Worm (Caenorhabditis elegans) whole organism, L4 larva: ENCODE data around the gene Y54G11A.4.

Experiments
- F37D6.2 ChIP-seq: sonication (generic microtip); optimal IDR thresholded peaks from 2 replicates; lab custom pipeline; 2016; ENCODE audit warnings: mild to moderate bottlenecking, missing genetic modification characterization, missing compliant biosample characterization
- F44E2.7 ChIP-seq: fragments of 200-800 bp; sonication (Bioruptor generic); IDR thresholded peaks from 2 replicates; pipeline ENCODE4 v2.1.2; 2022; ENCODE audit warnings: missing genetic modification characterization, missing compliant biosample characterization
- F49E8.2 ChIP-seq: sonication (generic microtip); optimal IDR thresholded peaks from 2 replicates; lab custom pipeline; 2016; ENCODE audit warnings: missing compliant biosample characterization, mild to moderate bottlenecking, missing genetic modification characterization, borderline replicate concordance
- Y48G9A.11 ChIP-seq: fragments of 200-800 bp; sonication (Bioruptor generic); IDR thresholded peaks from 2 replicates; pipeline ENCODE4 v1.3.6; 2022; ENCODE audit warnings: missing genetic modification reagents, missing genetic modification characterization, missing compliant biosample characterization
- ZK546.5 ChIP-seq, 2 experiments: sonication (generic microtip); optimal IDR thresholded peaks; 2 replicates each; lab custom pipeline; 2017; ENCODE audit warnings: missing biosample characterization in 2 of 2, missing genetic modification characterization in 2 of 2
- aha-1 ChIP-seq: fragments of 150-350 bp; peaks from one replicate; lab custom pipeline; 2014; ENCODE audit warnings: missing biosample characterization, missing genetic modification characterization
- ama-1 ChIP-seq: fragments of 150-350 bp; optimal IDR thresholded peaks from 2 replicates; lab custom pipeline; 2014; ENCODE audit warnings: inconsistent platforms, mixed read lengths
- arid-1 ChIP-seq: fragments of 200-800 bp; sonication (Bioruptor generic); conservative IDR thresholded peaks from 2 replicates; pipeline ENCODE4 v1.3.6; 2022; ENCODE audit warnings: missing genetic modification reagents, missing genetic modification characterization, missing compliant biosample characterization
- ceh-28 ChIP-seq: fragments of 150-350 bp; optimal IDR thresholded peaks from 2 replicates; lab custom pipeline; 2014; ENCODE audit warnings: missing biosample characterization, missing genetic modification reagents, missing genetic modification characterization
- ceh-32 ChIP-seq: sonication (generic microtip); optimal IDR thresholded peaks from 2 replicates; lab custom pipeline; 2016; ENCODE audit warnings: mild to moderate bottlenecking, missing genetic modification characterization, missing compliant biosample characterization; ENCODE audit not compliant: poor library complexity
- ceh-44 ChIP-seq: fragments of 200-800 bp; sonication (Bioruptor generic); IDR thresholded peaks from 2 replicates; pipeline ENCODE4 v1.3.6; 2022; ENCODE audit warnings: missing genetic modification reagents, missing genetic modification characterization, missing compliant biosample characterization
- ctbp-1 ChIP-seq: fragments of 200-800 bp; sonication (Bioruptor generic); IDR thresholded peaks from 2 replicates; pipeline ENCODE4 v1.3.6; 2022; ENCODE audit warnings: missing genetic modification reagents, missing genetic modification characterization, missing compliant biosample characterization
- dmd-8 ChIP-seq: fragments of 200-800 bp; sonication (Bioruptor generic); IDR thresholded peaks from 2 replicates; pipeline ENCODE4 v1.3.6; 2022; ENCODE audit warnings: missing genetic modification characterization, missing compliant biosample characterization
- dmd-9 ChIP-seq: fragments of 200-800 bp; sonication (Bioruptor generic); IDR thresholded peaks from 2 replicates; pipeline ENCODE4 v1.3.6; 2022; ENCODE audit warnings: missing genetic modification reagents, missing genetic modification characterization, missing compliant biosample characterization
- duxl-1 ChIP-seq: sonication (generic microtip); optimal IDR thresholded peaks from 2 replicates; lab custom pipeline; 2016; ENCODE audit warnings: mild to moderate bottlenecking, missing genetic modification characterization, moderate library complexity, missing compliant biosample characterization; ENCODE audit not compliant: poor library complexity
- dve-1 ChIP-seq: sonication (generic microtip); optimal IDR thresholded peaks from 2 replicates; lab custom pipeline; 2017; ENCODE audit warnings: antibody characterized with exemption, mild to moderate bottlenecking, missing genetic modification characterization, missing compliant biosample characterization; ENCODE audit not compliant: insufficient read depth
- egl-27 ChIP-seq: sonication (generic microtip); optimal IDR thresholded peaks from 3 replicates; lab custom pipeline; 2017; ENCODE audit warnings: missing biosample characterization, missing genetic modification reagents, missing genetic modification characterization
- egl-43 ChIP-seq: fragments of 200-800 bp; sonication (Bioruptor generic); IDR thresholded peaks from 2 replicates; pipeline ENCODE4 v1.3.6; 2022; ENCODE audit warnings: missing genetic modification reagents, missing genetic modification characterization, missing compliant biosample characterization
- fkh-10 ChIP-seq: fragments of 150-350 bp; optimal IDR thresholded peaks from 2 replicates; lab custom pipeline; 2014; ENCODE audit warnings: missing biosample characterization, missing genetic modification reagents, missing genetic modification characterization
- gei-8 ChIP-seq: fragments of 200-800 bp; sonication (Bioruptor generic); optimal IDR thresholded peaks from 2 replicates; lab custom pipeline; 2018; ENCODE audit warnings: mild to moderate bottlenecking, missing genetic modification characterization, missing compliant biosample characterization
- hlh-11 ChIP-seq: fragments of 200-800 bp; sonication (Bioruptor generic); optimal IDR thresholded peaks from 2 replicates; lab custom pipeline; 2018; ENCODE audit warnings: mild to moderate bottlenecking, missing genetic modification characterization, missing compliant biosample characterization
- hlh-30 ChIP-seq: sonication (generic microtip); optimal IDR thresholded peaks from 2 replicates; lab custom pipeline; 2017; ENCODE audit warnings: antibody characterized with exemption, mild to moderate bottlenecking, missing genetic modification characterization, missing compliant biosample characterization; ENCODE audit not compliant: insufficient read depth
- jun-1 ChIP-seq: fragments of 150-350 bp; optimal IDR thresholded peaks from 2 replicates; lab custom pipeline; 2014; ENCODE audit warnings: missing biosample characterization, missing genetic modification reagents, missing genetic modification characterization
- lin-29 ChIP-seq: fragments of 200-800 bp; sonication (Bioruptor generic); IDR thresholded peaks from 2 replicates; pipeline ENCODE4 v1.3.6; 2022; ENCODE audit warnings: missing genetic modification reagents, missing genetic modification characterization, missing compliant biosample characterization
- lin-38 ChIP-seq: fragments of 200-800 bp; sonication (Bioruptor generic); IDR thresholded peaks from 2 replicates; pipeline ENCODE4 v1.3.6; 2022; ENCODE audit warnings: missing genetic modification reagents, missing genetic modification characterization, missing compliant biosample characterization
- lsy-2 ChIP-seq, 2 experiments: fragments of 150-350 bp in 1 of 2; sonication (generic microtip) in 1 of 2; optimal IDR thresholded peaks; 2 replicates each; lab custom pipeline; 2014 to 2017; ENCODE audit warnings: missing biosample characterization in 2 of 2, missing genetic modification characterization in 2 of 2
- madf-9 ChIP-seq: fragments of 200-800 bp; sonication (Bioruptor generic); conservative IDR thresholded peaks from 2 replicates; pipeline ENCODE4 v1.3.6; 2022; ENCODE audit warnings: missing genetic modification reagents, missing genetic modification characterization, missing compliant biosample characterization
- nhr-10 ChIP-seq: fragments of 150-350 bp; optimal IDR thresholded peaks from 2 replicates; lab custom pipeline; 2014; ENCODE audit warnings: missing biosample characterization, missing genetic modification characterization
- nhr-102 ChIP-seq: sonication (generic microtip); optimal IDR thresholded peaks from 2 replicates; lab custom pipeline; 2016; ENCODE audit warnings: mild to moderate bottlenecking, missing genetic modification characterization, moderate library complexity, missing compliant biosample characterization
- nhr-11 ChIP-seq: fragments of 150-350 bp; optimal IDR thresholded peaks from 2 replicates; lab custom pipeline; 2014; ENCODE audit warnings: missing biosample characterization, missing genetic modification characterization
- nhr-237 ChIP-seq: sonication (generic microtip); optimal IDR thresholded peaks from 2 replicates; lab custom pipeline; 2017; ENCODE audit warnings: missing biosample characterization, missing genetic modification characterization
- nhr-25 ChIP-seq: sonication (generic microtip); optimal IDR thresholded peaks from 2 replicates; lab custom pipeline; 2017; ENCODE audit warnings: missing genetic modification characterization, mild to moderate bottlenecking, missing compliant biosample characterization, antibody characterized with exemption, moderate library complexity, borderline replicate concordance; ENCODE audit not compliant: insufficient read depth
- nhr-28 ChIP-seq: fragments of 150-350 bp; optimal IDR thresholded peaks from 2 replicates; lab custom pipeline; 2014; ENCODE audit warnings: missing biosample characterization, missing genetic modification characterization
- nhr-77 ChIP-seq: fragments of 150-350 bp; optimal IDR thresholded peaks from 2 replicates; lab custom pipeline; 2014; ENCODE audit warnings: missing biosample characterization, missing genetic modification characterization
- rbr-2 ChIP-seq: sonication (generic microtip); optimal IDR thresholded peaks from 2 replicates; lab custom pipeline; 2016; ENCODE audit warnings: missing genotype, missing genetic modification characterization, missing compliant biosample characterization
- saeg-2 ChIP-seq: fragments of 200-800 bp; sonication (Bioruptor generic); IDR thresholded peaks from 2 replicates; pipeline ENCODE4 v1.3.6; 2022; ENCODE audit warnings: missing genetic modification reagents, missing genetic modification characterization, missing compliant biosample characterization
- sdz-12 ChIP-seq: fragments of 200-800 bp; sonication (Bioruptor generic); optimal IDR thresholded peaks from 2 replicates; lab custom pipeline; 2018; ENCODE audit warnings: mild to moderate bottlenecking, missing genetic modification characterization, missing compliant biosample characterization
- skn-1 ChIP-seq: fragments of 150-350 bp; optimal IDR thresholded peaks from 2 replicates; lab custom pipeline; 2014; ENCODE audit warnings: missing biosample characterization, missing genetic modification characterization
- snpc-4 ChIP-seq: fragments of 150-350 bp; optimal IDR thresholded peaks from 2 replicates; lab custom pipeline; 2014; ENCODE audit warnings: missing biosample characterization, missing genetic modification characterization
- spr-3 ChIP-seq: fragments of 200-800 bp; sonication (Bioruptor generic); optimal IDR thresholded peaks from 2 replicates; lab custom pipeline; 2018; ENCODE audit warnings: mild to moderate bottlenecking, missing genetic modification characterization, missing compliant biosample characterization
- tra-1 ChIP-seq: fragments of 200-800 bp; sonication (Bioruptor generic); IDR thresholded peaks from 2 replicates; pipeline ENCODE4 v1.3.6; 2022; ENCODE audit warnings: missing genetic modification reagents, missing genetic modification characterization, missing compliant biosample characterization
- unc-62 ChIP-seq, 3 experiments: fragments of 150-350 bp in 1 of 3; sonication (generic microtip); optimal IDR thresholded peaks in 2 of 3; peaks in 1 of 3; 1 replicate in 1 of 3; 2 replicates in 2 of 3; lab custom pipeline; 2014 to 2017; ENCODE audit warnings: missing biosample characterization in 3 of 3, missing genetic modification characterization in 3 of 3, missing genetic modification reagents in 3 of 3, missing genotype in 1 of 3
- vab-7 ChIP-seq: fragments of 200-800 bp; sonication (Bioruptor generic); IDR thresholded peaks from 2 replicates; pipeline ENCODE4 v1.3.6; 2022; ENCODE audit warnings: missing genetic modification reagents, missing genetic modification characterization, missing compliant biosample characterization
- zfp-2 ChIP-seq: sonication (generic microtip); optimal IDR thresholded peaks from 2 replicates; lab custom pipeline; 2016; ENCODE audit warnings: mild to moderate bottlenecking, missing genetic modification characterization, missing compliant biosample characterization
- zip-11 ChIP-seq: fragments of 200-800 bp; sonication (Bioruptor generic); IDR thresholded peaks from 2 replicates; pipeline ENCODE4 v1.3.6; 2022; ENCODE audit warnings: missing genetic modification characterization, missing compliant biosample characterization
- ztf-11 ChIP-seq: fragments of 150-350 bp; optimal IDR thresholded peaks from 2 replicates; lab custom pipeline; 2014; ENCODE audit warnings: missing biosample characterization, missing genetic modification characterization

Y54G11A.4 gene

DNA sequence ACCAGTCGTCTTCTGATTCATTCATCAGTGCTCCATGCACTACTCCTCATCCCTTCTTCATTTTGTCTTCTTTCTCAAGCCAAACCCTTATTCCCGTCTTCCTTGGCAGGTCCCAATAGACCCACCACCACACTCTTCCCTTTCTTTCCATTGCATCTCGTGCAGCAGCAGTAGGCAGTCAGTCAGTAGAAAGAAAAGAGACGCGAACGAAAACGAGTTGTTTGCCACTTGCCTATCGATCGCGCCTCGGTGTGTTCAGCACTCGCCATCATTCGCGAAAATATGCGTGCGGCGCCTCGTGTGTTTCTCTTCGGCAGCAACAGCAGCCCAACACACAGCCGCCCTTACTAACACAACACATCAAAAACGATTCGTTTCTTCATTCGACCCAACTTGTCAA lies 43.1 kb upstream of the Y54G11A.4 start (continued):
- no peak for TF ChIP-seq unc-62 (GFP tag; optimal IDR thresholded peaks at IDR 0.05 in 1 of 2; lab: Kevin White, UChicago)
- no peak for TF ChIP-seq unc-62 (tag; optimal IDR thresholded peaks at IDR 0.05; lab: Kevin White, UChicago)
- peak; percentile 50 for TF ChIP-seq ceh-28 (tag; lab: Kevin White, UChicago)
- TF ChIP-seq hlh-11 (tag; lab: Kevin White, UChicago) = peak; percentile 72
- TF ChIP-seq madf-9 (GFP tag; lab: Robert Waterston, UW) = peak; percentile 45; the same call in 1 of the 2 replicates
- peak; percentile 99 for TF ChIP-seq aha-1 (tag; lab: Kevin White, UChicago)
- TF ChIP-seq nhr-11 (tag; lab: Kevin White, UChicago) = peak; percentile 53
- TF ChIP-seq nhr-77 (tag; lab: Kevin White, UChicago) = peak; percentile 75
- peak; percentile 54 for TF ChIP-seq nhr-28 (tag; lab: Kevin White, UChicago)
- no peak for TF ChIP-seq F44E2.7 (GFP tag; lab: Robert Waterston, UW)

ce11 chrII:14250147-14250965 lies 42.3 kb upstream of the Y54G11A.4 start, which contains the start of gene hmg-1.1:
Gene hmg-1.1, plus strand, starts transcription at chrII:14250695.
- TF ChIP-seq Y48G9A.11 (GFP tag; lab: Robert Waterston, UW) (no peak), egl-43 (GFP tag; lab: Robert Waterston, UW) (peak; percentile 66; the same call in 1 of the 2 replicates), fkh-10 (GFP tag; lab: Kevin White, UChicago) (peak; percentile 25), arid-1 (GFP tag; lab: Robert Waterston, UW) (peak; percentile 35; the same call in 1 of the 2 replicates), jun-1 (tag; lab: Kevin White, UChicago) (peak; percentile 51), ama-1 (lab: Kevin White, UChicago) (peak; percentile 40), gei-8 (GFP tag; lab: Kevin White, UChicago) (no peak), lsy-2 (tag; optimal IDR thresholded peaks at IDR 0.05; lab: Kevin White, UChicago) (peak; percentile 62 to 80), ctbp-1 (GFP tag; lab: Robert Waterston, UW) (peak; percentile 83), lin-38 (peak; percentile 57; the same call in 1 of the 2 replicates), dve-1 (tag; lab: Kevin White, UChicago) (peak; percentile 87), rbr-2 (tag; lab: Kevin White, UChicago) (peak; percentile 89), ztf-11 (tag; lab: Kevin White, UChicago) (no peak), nhr-237 (tag; lab: Kevin White, UChicago) (no peak), egl-27 (tag; lab: Kevin White, UChicago) (no peak), hlh-30 (tag; lab: Kevin White, UChicago) (peak; percentile 34), duxl-1 (tag; lab: Kevin White, UChicago) (peak; percentile 42), sdz-12 (GFP tag; lab: Kevin White, UChicago) (no peak), lin-29 (no peak), tra-1 (peak; percentile 65), vab-7 (GFP tag; lab: Robert Waterston, UW) (0 out of 2 replicates have a peak, but pooled peaks have one; percentile 42), nhr-77 (tag; lab: Kevin White, UChicago) (peak; percentile 94), dmd-9 (GFP tag; lab: Robert Waterston, UW) (no peak), spr-3 (GFP tag; lab: Kevin White, UChicago) (peak; percentile 66), nhr-25 (tag; lab: Kevin White, UChicago) (peak; percentile 78), nhr-10 (tag; lab: Kevin White, UChicago) (peak; percentile 44), snpc-4 (tag; lab: Kevin White, UChicago) (no peak), F49E8.2 (tag; lab: Kevin White, UChicago) (no peak), zip-11 (GFP tag; lab: Robert Waterston, UW) (no peak), dmd-8 (GFP tag; lab: Robert Waterston, UW) (0 out of 2 replicates have a peak, but pooled peaks have one; percentile 59), ZK546.5 (tag; optimal IDR thresholded peaks at IDR 0.05; lab: Kevin White, UChicago) (no peak), aha-1 (tag; lab: Kevin White, UChicago) (peak; percentile 99), ceh-44 (no peak), zfp-2 (tag; lab: Kevin White, UChicago) (no peak), madf-9 (GFP tag; lab: Robert Waterston, UW) (peak; percentile 40; the same call in 1 of the 2 replicates), skn-1 (tag; lab: Kevin White, UChicago) (no peak), nhr-102 (tag; lab: Kevin White, UChicago) (peak; percentile 58), saeg-2 (GFP tag; lab: Robert Waterston, UW) (no peak), ceh-32 (tag; lab: Kevin White, UChicago) (no peak), F37D6.2 (tag; lab: Kevin White, UChicago) (peak; percentile 65)
